Fruit fly (Drosophila melanogaster) whole organism, pupa: ENCODE results near the gene CG6023.

Experiments used
- CG10348 ChIP-seq: fragments of 200-800 bp; sonication (Bioruptor generic); IDR thresholded peaks from 2 replicates; pipeline ENCODE4 v1.3.6; 2022; ENCODE audit warnings: missing biosample characterization, missing genetic modification characterization
- CG12605 ChIP-seq: fragments of 200-800 bp; sonication (Bioruptor generic); IDR thresholded peaks from 2 replicates; pipeline ENCODE4 v1.3.6; 2022; ENCODE audit warnings: missing biosample characterization, missing genetic modification characterization
- CG13204 ChIP-seq: fragments of 200-800 bp; sonication (Bioruptor generic); optimal IDR thresholded peaks from 2 replicates; lab custom pipeline; 2018; ENCODE audit warnings: missing biosample characterization, mild to moderate bottlenecking, missing genetic modification characterization, moderate library complexity
- CG14655 ChIP-seq: fragments of 200-800 bp; sonication (Bioruptor generic); optimal IDR thresholded peaks from 3 replicates; lab custom pipeline; 2017; ENCODE audit warnings: mild to moderate bottlenecking, missing biosample characterization, missing genetic modification reagents, missing genetic modification characterization
- CG15710 ChIP-seq: fragments of 200-800 bp; sonication (Bioruptor generic); optimal IDR thresholded peaks from 2 replicates; lab custom pipeline; 2018; ENCODE audit warnings: missing biosample characterization, mild to moderate bottlenecking, missing genetic modification characterization, moderate library complexity
- CG17806 ChIP-seq: fragments of 200-800 bp; sonication (Bioruptor generic); optimal IDR thresholded peaks from 2 replicates; lab custom pipeline; 2018; ENCODE audit warnings: missing biosample characterization, mild to moderate bottlenecking, missing genetic modification characterization, moderate library complexity
- CG32121 ChIP-seq: fragments of 200-800 bp; sonication (Bioruptor generic); IDR thresholded peaks from 2 replicates; pipeline ENCODE4 v1.3.6; 2022; ENCODE audit warnings: missing biosample characterization, missing genetic modification characterization
- CG34367 ChIP-seq: fragments of 200-800 bp; sonication (Bioruptor generic); optimal IDR thresholded peaks from 2 replicates; lab custom pipeline; 2018; ENCODE audit warnings: missing biosample characterization, mild to moderate bottlenecking, missing genetic modification characterization
- CG4496 ChIP-seq: fragments of 200-800 bp; sonication (Bioruptor generic); IDR thresholded peaks from 3 replicates; pipeline ENCODE4 v1.3.6; 2022; ENCODE audit warnings: missing biosample characterization, missing genetic modification characterization
- CG8159 ChIP-seq: fragments of 200-800 bp; sonication (Bioruptor generic); optimal IDR thresholded peaks from 3 replicates; lab custom pipeline; 2018; ENCODE audit warnings: missing biosample characterization, mild to moderate bottlenecking, missing genetic modification characterization, moderate library complexity
- CG8301 ChIP-seq: fragments of 200-800 bp; sonication (Bioruptor generic); optimal IDR thresholded peaks from 2 replicates; lab custom pipeline; 2018; ENCODE audit warnings: missing biosample characterization, mild to moderate bottlenecking, missing genetic modification characterization
- CG9948 ChIP-seq: fragments of 200-800 bp; sonication (Bioruptor generic); optimal IDR thresholded peaks from 2 replicates; lab custom pipeline; 2018; ENCODE audit warnings: missing biosample characterization, mild to moderate bottlenecking, missing genetic modification characterization, moderate library complexity
- D1 ChIP-seq: fragments of 200-800 bp; sonication (Bioruptor generic); optimal IDR thresholded peaks from 2 replicates; lab custom pipeline; 2018; ENCODE audit warnings: missing biosample characterization, mild to moderate bottlenecking, missing genetic modification characterization, moderate library complexity
- EcR ChIP-seq: fragments of 200-800 bp; sonication (Bioruptor generic); optimal IDR thresholded peaks from 3 replicates; lab custom pipeline; 2019; ENCODE audit warnings: missing biosample characterization, missing genetic modification characterization, mild to moderate bottlenecking, moderate library complexity, missing genetic modification reagents
- Ets98B ChIP-seq: fragments of 200-800 bp; sonication (Bioruptor generic); IDR thresholded peaks from 2 replicates; pipeline ENCODE4 v1.3.6; 2022; ENCODE audit warnings: missing biosample characterization, missing genetic modification characterization
- Pif1A ChIP-seq: fragments of 200-800 bp; sonication (Bioruptor generic); optimal IDR thresholded peaks from 3 replicates; lab custom pipeline; 2016; ENCODE audit warnings: missing biosample characterization, missing genetic modification characterization
- Pif1B ChIP-seq: fragments of 200-800 bp; sonication (Bioruptor generic); optimal IDR thresholded peaks from 3 replicates; lab custom pipeline; 2016; ENCODE audit warnings: missing biosample characterization, missing genetic modification characterization
- Snoo ChIP-seq: fragments of 200-800 bp; sonication (Bioruptor generic); optimal IDR thresholded peaks from 3 replicates; lab custom pipeline; 2017; ENCODE audit warnings: missing biosample characterization, mild to moderate bottlenecking, missing genetic modification characterization, inconsistent platforms
- fd96Ca ChIP-seq: fragments of 200-800 bp; sonication (Bioruptor generic); IDR thresholded peaks from 3 replicates; pipeline ENCODE4 v1.3.6; 2022; ENCODE audit warnings: missing biosample characterization, missing genetic modification characterization
- gl ChIP-seq: fragments of 200-800 bp; sonication (Bioruptor generic); optimal IDR thresholded peaks from 2 replicates; lab custom pipeline; 2018; ENCODE audit warnings: missing biosample characterization, mild to moderate bottlenecking, missing genetic modification characterization
- rn ChIP-seq: fragments of 200-800 bp; sonication (Bioruptor generic); IDR thresholded peaks from 2 replicates; pipeline ENCODE4 v1.3.6; 2022; ENCODE audit warnings: missing biosample characterization, missing genetic modification characterization

The CG6023 gene

dm6 chrX:18357756-18358182 lies 36.8 kb upstream of the CG6023 start:
- TF ChIP-seq CG4496 (GFP tag; lab: Robert Waterston, UW) (peak; percentile 52; the same call in 1 of the 3 replicates), Snoo (tag; lab: Kevin White, UChicago) (peak; percentile 43), D1 (tag; lab: Kevin White, UChicago) (no peak), CG13204 (peak; percentile 73), CG14655 (peak; percentile 27), fd96Ca (0 out of 3 replicates have a peak, but pooled peaks have one; percentile 18)
- TF ChIP-seq, all 21 proteins: peak for 5

dm6 chrX:18356141-18356600 lies 35.2 kb upstream of the CG6023 start, which contains the start of gene kairos:
TSS of gene kairos (minus strand) at chrX:18356191.
- TF ChIP-seq CG14655, result no peak
- no peak for TF ChIP-seq Pif1B
- TF ChIP-seq CG4496 (GFP tag; lab: Robert Waterston, UW), result peak; percentile 25; the same call in 1 of the 3 replicates
- no peak for TF ChIP-seq EcR (GFP tag; lab: Kevin White, UChicago)
- no peak for TF ChIP-seq CG15710 (tag; lab: Kevin White, UChicago)
- no peak for TF ChIP-seq fd96Ca
- TF ChIP-seq CG13204, result peak; percentile 75
- TF ChIP-seq Pif1A, result no peak
- TF ChIP-seq CG32121, result no peak
- TF ChIP-seq CG8301 (tag; lab: Kevin White, UChicago), result no peak
- no peak for TF ChIP-seq CG34367 (tag; lab: Kevin White, UChicago)

- no peak for TF ChIP-seq CG12605 (GFP tag; lab: Robert Waterston, UW)
- TF ChIP-seq Ets98B (GFP tag; lab: Robert Waterston, UW), result no peak
- TF ChIP-seq CG4496 (GFP tag; lab: Robert Waterston, UW), result no peak
- no peak for TF ChIP-seq gl (tag; lab: Kevin White, UChicago)
- no peak for TF ChIP-seq CG15710 (tag; lab: Kevin White, UChicago)
- TF ChIP-seq EcR (GFP tag; lab: Kevin White, UChicago), result no peak
- no peak for TF ChIP-seq CG10348 (GFP tag; lab: Robert Waterston, UW)
- TF ChIP-seq Pif1A, result no peak
- no peak for TF ChIP-seq CG8301 (tag; lab: Kevin White, UChicago)
- TF ChIP-seq CG17806 (tag; lab: Kevin White, UChicago), result no peak
- no peak for TF ChIP-seq CG32121
- TF ChIP-seq CG9948, result no peak
- no peak for TF ChIP-seq CG34367 (tag; lab: Kevin White, UChicago)
These were observed 29.6 kb upstream of the CG6023 start for dm6 chrX:18350609-18351008.

- TF ChIP-seq CG14655 (no peak), Snoo (tag; lab: Kevin White, UChicago) (no peak), CG8159 (no peak), CG4496 (GFP tag; lab: Robert Waterston, UW) (no peak), EcR (GFP tag; lab: Kevin White, UChicago) (no peak), CG9948 (no peak), fd96Ca (no peak), CG13204 (no peak), Pif1A (no peak), CG34367 (tag; lab: Kevin White, UChicago) (no peak), CG10348 (GFP tag; lab: Robert Waterston, UW) (no peak), CG8301 (tag; lab: Kevin White, UChicago) (no peak)
These were observed 26.6 kb upstream of the CG6023 start for dm6 chrX:18347641-18348040.

- TF ChIP-seq CG15710 (tag; lab: Kevin White, UChicago), result no peak
- TF ChIP-seq CG8159, result peak; percentile 19
- TF ChIP-seq, all 21 proteins: peak for 1
These were observed 20.0 kb upstream of the CG6023 start for dm6 chrX:18341014-18341413.

dm6 chrX:18321358-18321757 lies 365 bp upstream of the CG6023 start:
- no peak for TF ChIP-seq Pif1A
- no peak for TF ChIP-seq CG4496 (GFP tag; lab: Robert Waterston, UW)
- TF ChIP-seq CG14655, result no peak
- no peak for TF ChIP-seq rn (GFP tag; lab: Robert Waterston, UW)
- TF ChIP-seq CG8159, result no peak
- TF ChIP-seq D1 (tag; lab: Kevin White, UChicago), result no peak
- no peak for TF ChIP-seq CG9948
- no peak for TF ChIP-seq CG13204
- no peak for TF ChIP-seq EcR (GFP tag; lab: Kevin White, UChicago)
- no peak for TF ChIP-seq CG15710 (tag; lab: Kevin White, UChicago)
- no peak for TF ChIP-seq Snoo (tag; lab: Kevin White, UChicago)

dm6 chrX:18319912-18320520 lies 977 bp downstream of the CG6023 start:
- no peak for TF ChIP-seq CG8301 (tag; lab: Kevin White, UChicago)
- TF ChIP-seq CG12605 (GFP tag; lab: Robert Waterston, UW), result no peak
- TF ChIP-seq CG4496 (GFP tag; lab: Robert Waterston, UW), result peak; percentile 46; the same call in 1 of the 3 replicates
- TF ChIP-seq fd96Ca, result peak; percentile 16; the same call in 1 of the 3 replicates
- no peak for TF ChIP-seq Ets98B (GFP tag; lab: Robert Waterston, UW)
- no peak for TF ChIP-seq Pif1A
- peak; percentile 41 for TF ChIP-seq CG14655
- no peak for TF ChIP-seq Snoo (tag; lab: Kevin White, UChicago)
